Worm (Caenorhabditis elegans) whole organism, midembryonic: Measurements from ENCODE around the gene T22G5.3.

Experiments used
- T22C8.4 ChIP-seq: fragments of 200-800 bp; sonication (Bioruptor generic); IDR thresholded peaks from 2 replicates; pipeline ENCODE4 v1.3.6; 2022; ENCODE audit warnings: missing genetic modification characterization, missing compliant biosample characterization
- cog-1 ChIP-seq: sonication (generic microtip); optimal IDR thresholded peaks from 2 replicates; lab custom pipeline; 2016; ENCODE audit warnings: missing genetic modification characterization, missing compliant biosample characterization
- flt-1 ChIP-seq: fragments of 200-800 bp; sonication (Bioruptor generic); IDR thresholded peaks from 2 replicates; pipeline ENCODE4 v1.3.6; 2022; ENCODE audit warnings: missing genetic modification characterization, missing compliant biosample characterization
- klf-2 ChIP-seq: fragments of 200-800 bp; sonication (Bioruptor generic); conservative IDR thresholded peaks from 2 replicates; pipeline ENCODE4 v1.3.6; 2022; ENCODE audit warnings: missing genetic modification reagents, missing genetic modification characterization, missing compliant biosample characterization
- tab-1 ChIP-seq: fragments of 200-800 bp; sonication (Bioruptor generic); IDR thresholded peaks from 2 replicates; pipeline ENCODE4 v1.3.6; 2022; ENCODE audit warnings: missing genetic modification characterization, missing compliant biosample characterization
- ztf-23 ChIP-seq: fragments of 200-800 bp; sonication (Bioruptor generic); IDR thresholded peaks from 2 replicates; pipeline ENCODE4 v1.3.6; 2022; ENCODE audit warnings: missing genetic modification reagents, missing genetic modification characterization, missing compliant biosample characterization

ce11 chrV:13837173-13837572, 43.5 kb upstream of the T22G5.3 start, which contains the start of gene srx-128:
- TF ChIP-seq klf-2 = no peak
- TF ChIP-seq flt-1 (GFP tag; lab: Robert Waterston, UW) = no peak
- no peak for TF ChIP-seq T22C8.4 (GFP tag; lab: Robert Waterston, UW)
- TF ChIP-seq tab-1 (GFP tag; lab: Robert Waterston, UW) = no peak
- no peak for TF ChIP-seq ztf-23 (GFP tag; lab: Robert Waterston, UW)
- no peak for TF ChIP-seq cog-1 (tag; lab: Kevin White, UChicago)
